Worm (Caenorhabditis elegans) whole organism, dauer: ENCODE data around the gene mlt-3.

Experiments used
- unc-62 ChIP-seq: sonication (generic microtip); optimal IDR thresholded peaks from 2 replicates; lab custom pipeline; 2017; ENCODE audit warnings: missing biosample characterization, missing genetic modification reagents, missing genetic modification characterization

Gene mlt-3

DNA sequence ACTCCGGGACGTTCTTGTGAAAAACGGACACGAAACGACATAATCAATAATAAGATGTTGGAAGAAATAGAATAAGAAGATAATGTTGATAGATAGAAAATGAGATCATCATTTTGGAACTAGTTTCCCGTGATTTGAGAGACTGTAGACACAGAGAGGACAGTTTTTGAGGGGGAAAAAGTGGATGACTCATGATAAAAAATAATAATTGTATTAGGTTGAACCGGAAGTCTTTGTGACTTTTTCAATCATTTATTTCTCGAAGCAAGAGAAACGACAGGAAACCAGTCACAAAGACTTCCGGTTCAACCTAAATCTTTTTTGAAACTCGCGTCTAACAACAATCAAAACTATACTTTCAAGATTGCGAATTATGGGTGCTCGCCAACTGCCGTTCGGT, at the start of gene mlt-3:
Gene mlt-3, minus strand, starts transcription at position 101 of the 400 bp plus-strand sequence.
- TF ChIP-seq unc-62 (GFP tag; lab: Kevin White, UChicago) = no peak

DNA sequence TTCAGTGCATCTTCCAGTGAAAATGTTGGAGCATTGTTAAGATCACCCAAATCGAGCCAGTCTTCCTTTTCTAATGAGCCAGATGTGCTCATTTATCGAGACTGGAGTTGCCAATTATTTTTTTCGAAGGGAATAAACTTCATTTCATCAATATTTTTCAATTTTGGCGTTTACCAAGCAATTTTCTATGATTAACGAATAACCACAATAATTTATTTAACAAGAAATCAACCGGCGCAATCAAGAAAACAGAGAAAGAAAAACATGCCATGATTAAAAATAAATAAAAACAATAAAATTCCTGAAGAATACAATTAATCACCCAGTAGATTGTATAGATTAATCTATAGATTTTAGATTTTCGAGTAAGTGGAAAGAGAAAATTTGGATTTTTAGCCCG, 49.0 kb upstream of the mlt-3 start, which contains the start of gene vps-8:
Gene vps-8, minus strand, starts transcription at position 101 of the 400 bp plus-strand sequence.
- TF ChIP-seq unc-62 (GFP tag; lab: Kevin White, UChicago) = no peak

DNA sequence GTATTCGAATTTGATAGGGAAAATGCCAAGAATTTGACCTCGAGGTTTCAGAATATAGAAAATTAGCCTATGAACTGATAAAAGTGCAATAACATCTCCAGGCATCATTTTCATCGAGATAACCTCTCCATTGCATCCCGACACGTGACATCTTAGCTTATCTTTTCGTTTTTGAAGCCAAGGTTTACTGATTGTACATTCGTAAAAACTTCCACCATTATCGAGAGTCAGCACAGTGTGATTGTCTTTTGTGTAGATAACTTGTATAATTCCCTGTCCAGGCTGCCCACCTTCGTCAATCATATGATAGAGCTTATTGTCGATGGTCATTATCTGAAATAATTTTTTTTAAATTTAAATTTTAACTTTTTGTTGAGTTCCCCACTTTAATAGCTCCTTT, 47.5 kb upstream of the mlt-3 start:
- no peak for TF ChIP-seq unc-62 (GFP tag; lab: Kevin White, UChicago)

DNA sequence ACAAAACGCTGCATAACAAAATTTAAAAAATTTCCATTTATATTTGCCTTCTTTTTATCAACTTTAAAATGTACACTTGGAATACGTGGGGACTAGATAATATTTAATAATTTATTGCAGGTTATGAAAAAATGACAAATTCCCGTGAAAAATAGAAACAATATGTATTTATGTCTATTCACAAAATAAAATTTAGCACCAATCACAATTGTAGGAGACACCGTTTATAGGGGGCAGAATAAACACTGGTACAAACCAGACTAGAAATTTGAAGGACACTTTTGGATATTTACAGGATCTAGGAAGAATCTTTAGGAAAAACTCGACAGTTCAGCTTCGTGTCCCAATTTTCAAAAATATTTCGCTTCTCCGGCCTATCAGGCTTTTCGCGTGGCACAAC, 43.5 kb upstream of the mlt-3 start, which contains the start of gene C42C1.3:
Gene C42C1.3, minus strand, starts transcription at position 101 of the 400 bp plus-strand sequence.
- no peak for TF ChIP-seq unc-62 (GFP tag; lab: Kevin White, UChicago)

DNA sequence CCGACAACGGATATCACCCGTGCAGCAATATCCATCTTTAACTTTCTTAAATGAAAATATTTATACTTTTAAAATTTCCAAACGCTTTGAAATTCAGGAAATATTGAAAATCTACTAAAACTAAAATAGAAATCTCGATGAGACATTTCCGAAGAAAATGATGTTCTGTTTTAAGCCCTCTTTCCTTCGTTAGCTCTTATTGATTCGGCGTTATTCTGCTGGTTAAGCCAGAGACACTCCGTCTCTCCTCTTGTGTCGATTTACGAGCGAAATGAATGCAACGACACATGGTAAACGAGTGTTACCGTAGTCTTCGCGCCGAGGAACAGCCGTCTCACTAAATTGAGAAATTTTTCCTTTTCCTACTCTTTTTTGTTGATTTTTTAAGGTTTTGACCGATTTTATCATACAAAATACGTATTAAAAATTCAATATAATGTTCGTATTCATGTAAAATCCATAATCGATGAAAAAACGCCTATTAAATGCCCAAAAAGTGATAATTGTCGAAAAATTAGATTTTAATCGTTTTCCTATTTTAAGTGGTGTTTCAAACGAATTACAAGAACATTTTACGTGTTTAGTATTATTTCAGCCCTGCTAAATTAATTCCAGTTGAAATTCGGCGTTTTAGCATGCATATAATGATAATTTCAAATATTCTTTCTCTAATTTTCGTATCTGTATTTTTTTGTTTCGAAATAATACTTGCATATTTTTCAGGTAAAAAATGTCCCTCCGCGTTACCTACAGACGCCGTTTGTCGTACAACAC, 41.5 kb upstream of the mlt-3 start, which contains the start of the genes ppm-1.H and rpl-34:
Gene ppm-1.H, minus strand, starts transcription at position 51 of the 774 bp plus-strand sequence.
Gene rpl-34, plus strand, starts transcription at position 724 of the 774 bp plus-strand sequence.
- no peak for TF ChIP-seq unc-62 (GFP tag; lab: Kevin White, UChicago)

DNA sequence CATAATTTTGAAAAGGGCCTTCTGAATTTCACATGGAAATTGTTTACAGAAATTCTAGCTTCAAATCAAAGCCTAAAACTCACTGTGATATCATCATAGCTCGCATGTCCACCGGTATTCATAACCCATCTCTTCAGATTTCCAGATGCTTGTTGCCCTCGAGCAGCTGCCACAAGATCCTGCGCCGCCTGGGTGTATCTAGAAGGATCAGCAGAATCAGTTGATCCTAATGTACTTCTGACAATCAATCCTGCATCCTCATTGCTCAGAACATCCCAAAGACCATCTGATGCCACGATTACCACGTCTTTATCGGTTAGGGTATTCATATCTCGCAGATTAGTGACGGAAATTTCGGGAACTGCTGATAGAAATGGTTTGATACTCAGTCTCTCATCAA, 39.0 kb upstream of the mlt-3 start:
- TF ChIP-seq unc-62 (GFP tag; lab: Kevin White, UChicago) = no peak

DNA sequence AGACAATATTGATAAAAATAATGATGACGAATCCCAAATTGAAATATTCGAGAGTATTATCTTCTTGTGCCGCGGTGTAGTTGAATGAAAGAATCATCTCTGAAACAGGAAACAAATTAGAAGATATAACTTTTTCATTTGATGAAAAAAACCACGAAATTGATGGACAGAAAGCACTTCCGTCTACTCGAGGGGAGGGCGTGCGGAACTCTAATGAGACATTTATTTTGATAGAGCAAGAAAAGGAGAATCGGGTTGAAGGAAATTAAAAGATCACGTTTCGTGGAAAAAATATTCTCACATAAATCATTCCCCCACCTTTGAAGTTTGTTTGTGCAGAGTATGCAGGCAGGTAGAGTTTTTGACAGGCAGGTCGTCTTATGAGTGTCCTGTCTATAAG, 34.4 kb upstream of the mlt-3 start, which contains the start of gene sre-14:
Gene sre-14, minus strand, starts transcription at position 101 of the 400 bp plus-strand sequence.
- TF ChIP-seq unc-62 (GFP tag; lab: Kevin White, UChicago) = no peak

DNA sequence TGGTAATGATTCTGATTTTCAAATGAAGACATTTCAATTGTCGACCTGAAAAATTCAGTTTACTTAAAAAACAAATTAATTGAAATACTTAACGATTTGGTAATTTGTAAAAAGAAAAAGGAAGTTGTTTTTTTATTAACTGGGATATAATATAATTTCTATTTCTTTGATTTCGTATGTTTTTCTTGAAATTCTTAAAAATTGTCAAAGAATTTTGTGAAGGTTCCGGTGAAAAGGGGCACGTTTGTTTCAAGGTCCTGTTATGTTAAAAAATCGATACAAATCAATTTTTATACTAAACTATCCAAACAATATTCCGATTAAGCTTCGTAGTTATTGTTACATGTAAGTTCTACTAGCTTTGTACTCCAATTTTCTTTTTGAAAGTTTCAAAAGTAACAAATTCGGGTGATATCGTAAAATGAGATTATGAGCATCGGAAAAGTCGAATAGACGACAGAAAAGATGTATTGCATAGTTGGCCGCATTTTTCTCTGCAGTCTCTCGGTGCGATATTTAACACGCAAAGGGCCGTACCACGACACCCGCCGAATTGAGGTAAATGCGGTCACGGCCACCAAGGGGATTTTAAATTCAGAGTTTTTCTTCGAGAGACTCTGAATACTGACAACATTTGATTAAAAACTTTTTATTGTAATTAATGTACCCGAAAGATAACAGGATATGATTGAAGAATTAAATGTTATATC, 32.4 kb upstream of the mlt-3 start, which contains the start of gene Y39C12A.9:
Gene Y39C12A.9, minus strand, starts transcription at position 51 of the 710 bp plus-strand sequence.
- no peak for TF ChIP-seq unc-62 (GFP tag; lab: Kevin White, UChicago)

DNA sequence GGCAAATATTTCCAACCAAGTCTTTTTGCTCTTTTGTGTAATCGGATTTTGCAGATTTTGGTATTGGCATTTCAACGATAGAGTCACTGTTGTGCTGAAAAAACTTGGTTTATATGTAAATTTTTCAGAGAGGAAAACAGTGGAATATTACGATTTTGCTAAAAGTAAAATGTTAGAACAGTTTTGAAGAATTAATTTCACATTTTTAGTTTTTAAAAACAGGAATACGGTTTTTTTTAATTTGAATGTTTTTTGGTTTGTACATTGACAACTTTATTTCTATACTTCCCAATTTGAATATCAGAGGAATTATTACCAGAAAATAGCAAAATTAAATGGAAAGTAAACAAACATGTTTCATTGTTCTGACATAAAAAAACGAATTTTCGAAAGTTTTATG, 25.7 kb upstream of the mlt-3 start, which contains the start of gene dnj-26:
Gene dnj-26, minus strand, starts transcription at position 101 of the 400 bp plus-strand sequence.
- no peak for TF ChIP-seq unc-62 (GFP tag; lab: Kevin White, UChicago)

DNA sequence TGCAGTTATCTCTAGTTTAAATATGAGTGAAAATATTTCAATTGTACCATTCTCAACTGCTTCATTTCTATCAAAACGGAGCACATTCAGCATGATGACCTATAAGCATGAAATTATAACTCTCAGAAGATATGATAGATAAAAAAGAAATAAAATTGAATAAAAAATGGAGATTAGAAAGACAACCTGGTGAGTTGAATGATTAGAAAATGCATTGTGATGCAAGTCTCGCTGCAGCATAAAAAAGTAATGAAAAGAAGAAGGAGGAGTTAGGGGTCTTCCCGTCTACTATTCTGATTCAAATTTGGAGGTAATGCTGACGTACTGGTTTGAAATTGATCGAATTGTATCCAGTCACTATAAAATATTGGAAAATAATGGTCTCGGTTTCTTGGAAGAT, 17.8 kb upstream of the mlt-3 start, which contains the start of gene sre-15:
Gene sre-15, minus strand, starts transcription at position 101 of the 400 bp plus-strand sequence.
- TF ChIP-seq unc-62 (GFP tag; lab: Kevin White, UChicago) = no peak

DNA sequence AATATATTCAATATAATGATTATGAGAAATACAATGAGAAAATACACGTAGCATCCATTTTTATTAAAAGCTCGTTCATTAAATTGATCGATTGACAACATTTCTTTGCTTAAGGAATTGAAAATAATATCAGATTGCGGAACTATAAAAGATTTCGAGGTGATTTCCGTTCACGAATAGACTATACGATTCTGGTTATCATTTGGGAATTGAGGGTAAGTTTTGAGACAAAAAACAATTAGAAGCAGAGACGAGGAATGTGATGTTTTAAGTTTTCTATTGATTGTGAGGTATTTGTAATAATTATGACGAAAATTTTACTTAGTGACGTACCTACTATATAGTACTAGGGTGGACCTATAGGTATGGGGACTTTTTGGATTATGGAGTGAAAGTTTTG, 11.9 kb upstream of the mlt-3 start, which contains the start of gene sre-19:
Gene sre-19, minus strand, starts transcription at position 101 of the 400 bp plus-strand sequence.
- no peak for TF ChIP-seq unc-62 (GFP tag; lab: Kevin White, UChicago)

DNA sequence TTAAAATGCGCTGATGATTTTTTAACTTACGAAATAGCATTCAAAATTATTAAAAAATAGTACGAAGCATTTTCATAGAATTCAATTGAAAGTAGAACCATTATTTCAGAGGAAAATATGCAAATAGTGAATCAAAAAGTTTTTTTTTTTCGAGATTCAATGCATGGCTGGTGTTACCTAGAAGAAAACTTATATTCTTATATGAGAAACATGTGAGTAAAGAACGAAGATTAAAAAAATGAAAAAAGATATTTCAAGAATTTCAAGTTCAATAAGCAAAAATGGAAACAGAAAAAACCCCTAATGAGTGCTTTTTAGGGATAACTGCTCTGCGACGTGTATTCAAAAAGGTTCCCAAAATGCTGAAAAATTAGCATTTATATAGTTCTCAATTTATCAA, 9.1 kb upstream of the mlt-3 start, which contains the start of gene sre-16:
Gene sre-16, minus strand, starts transcription at position 101 of the 400 bp plus-strand sequence.
- TF ChIP-seq unc-62 (GFP tag; lab: Kevin White, UChicago) = no peak

DNA sequence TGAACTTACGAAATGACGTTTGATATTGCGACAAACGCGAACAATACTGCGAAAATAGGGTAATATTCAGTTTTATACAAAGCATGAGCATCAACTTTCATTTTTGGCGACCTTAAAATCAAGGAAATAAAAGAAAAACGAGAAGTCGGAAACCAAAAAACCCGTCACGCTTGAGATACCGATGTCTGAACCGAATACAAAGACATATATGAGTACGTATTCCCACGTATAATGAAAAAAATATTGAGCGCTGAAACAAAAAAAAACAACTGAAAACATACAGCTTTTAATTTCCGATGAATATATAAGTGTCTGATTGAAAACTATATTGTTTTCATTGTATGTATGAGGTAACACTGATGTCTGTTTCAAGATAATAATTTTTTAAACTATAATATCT, 2.8 kb upstream of the mlt-3 start, which contains the start of gene sre-18:
Gene sre-18, minus strand, starts transcription at position 101 of the 400 bp plus-strand sequence.
- TF ChIP-seq unc-62 (GFP tag; lab: Kevin White, UChicago) = no peak

DNA sequence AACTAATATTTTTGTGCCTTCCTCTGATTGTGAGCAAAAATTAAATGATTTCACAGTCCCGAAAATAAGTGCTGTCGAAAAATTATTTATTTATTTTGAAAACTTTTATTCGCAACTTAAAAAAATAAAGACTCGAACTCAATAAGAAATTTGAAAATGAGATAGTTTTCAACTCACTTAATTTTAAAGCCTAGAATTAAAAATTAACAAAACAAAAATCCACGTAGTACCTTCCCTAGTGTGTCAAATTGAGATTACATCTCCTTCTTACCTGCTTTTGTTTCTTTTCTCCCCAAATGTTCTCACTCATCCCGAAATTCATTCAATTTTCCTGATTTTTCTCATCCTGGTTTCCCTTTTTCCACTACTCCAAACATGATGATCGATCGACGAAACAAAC, 7.6 kb downstream of the mlt-3 start, which contains the start of gene F35G2.5:
Gene F35G2.5, plus strand, starts transcription at position 301 of the 400 bp plus-strand sequence.
- TF ChIP-seq unc-62 (GFP tag; lab: Kevin White, UChicago) = no peak

DNA sequence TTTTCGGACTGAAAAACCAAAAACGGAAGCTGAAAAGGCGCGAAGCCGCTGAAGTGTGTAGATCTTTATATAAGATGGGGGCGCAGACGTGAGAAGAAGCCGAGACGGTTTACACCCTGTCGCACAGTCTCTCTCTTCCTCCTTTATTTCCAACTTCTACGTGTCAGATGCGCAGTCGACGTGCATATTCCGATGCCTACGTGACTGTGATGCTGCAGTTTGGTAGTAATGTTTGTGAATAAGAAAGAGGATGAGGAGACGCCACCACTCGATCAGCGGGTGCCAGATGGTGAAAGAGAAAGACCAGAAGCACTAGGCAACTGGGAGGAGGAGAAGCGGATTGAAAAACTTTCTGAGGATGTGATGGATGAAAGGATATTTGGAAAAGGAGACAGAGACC, 8.7 kb downstream of the mlt-3 start:
- TF ChIP-seq unc-62 (GFP tag; lab: Kevin White, UChicago) = no peak
